Worm (Caenorhabditis elegans) whole organism, late embryonic: ENCODE results near the gene Y25C1A.13.

Experiments used
- C08G9.2 ChIP-seq: sonication (generic microtip); optimal IDR thresholded peaks from 2 replicates; lab custom pipeline; 2016; ENCODE audit warnings: mild to moderate bottlenecking, missing genetic modification characterization, moderate library complexity, missing compliant biosample characterization
- F13H6.1 ChIP-seq: sonication (generic microtip); optimal IDR thresholded peaks from 2 replicates; lab custom pipeline; 2016; ENCODE audit warnings: missing genetic modification characterization, missing compliant biosample characterization
- K09A11.1 ChIP-seq: sonication (generic microtip); optimal IDR thresholded peaks from 2 replicates; lab custom pipeline; 2017; ENCODE audit warnings: antibody characterized with exemption, mild to moderate bottlenecking, missing genetic modification characterization, missing compliant biosample characterization; ENCODE audit not compliant: insufficient read depth
- ahr-1 ChIP-seq: sonication (generic microtip); optimal IDR thresholded peaks from 2 replicates; lab custom pipeline; 2016; ENCODE audit warnings: missing genetic modification characterization, missing compliant biosample characterization
- ama-1 ChIP-seq: fragments of 150-350 bp; optimal IDR thresholded peaks from 2 replicates; lab custom pipeline; 2014
- ceh-18 ChIP-seq: sonication (generic microtip); optimal IDR thresholded peaks from 2 replicates; lab custom pipeline; 2016; ENCODE audit warnings: missing genetic modification characterization, missing compliant biosample characterization
- ceh-19 ChIP-seq: fragments of 200-800 bp; sonication (Bioruptor generic); optimal IDR thresholded peaks from 2 replicates; lab custom pipeline; 2018; ENCODE audit warnings: mild to moderate bottlenecking, missing genetic modification characterization, missing compliant biosample characterization
- ceh-2 ChIP-seq: sonication (generic microtip); optimal IDR thresholded peaks from 2 replicates; lab custom pipeline; 2016; ENCODE audit warnings: missing genotype, missing genetic modification characterization, missing compliant biosample characterization
- ceh-24 ChIP-seq: sonication (generic microtip); optimal IDR thresholded peaks from 2 replicates; lab custom pipeline; 2016; ENCODE audit warnings: mild to moderate bottlenecking, missing genetic modification characterization, missing compliant biosample characterization
- ceh-30 ChIP-seq: fragments of 150-350 bp; optimal IDR thresholded peaks from 2 replicates; lab custom pipeline; 2014; ENCODE audit warnings: missing biosample characterization, missing genetic modification characterization
- ceh-31 ChIP-seq: sonication (generic microtip); optimal IDR thresholded peaks from 2 replicates; lab custom pipeline; 2016; ENCODE audit warnings: missing genetic modification characterization, missing compliant biosample characterization
- ceh-34 ChIP-seq: sonication (generic microtip); optimal IDR thresholded peaks from 2 replicates; lab custom pipeline; 2016; ENCODE audit warnings: mild to moderate bottlenecking, missing genetic modification characterization, missing compliant biosample characterization
- ceh-45 ChIP-seq: fragments of 200-800 bp; sonication (Bioruptor generic); IDR thresholded peaks from 2 replicates; pipeline ENCODE4 v1.3.6; 2022; ENCODE audit warnings: missing genetic modification reagents, missing genetic modification characterization, missing compliant biosample characterization
- ceh-48 ChIP-seq: sonication (generic microtip); optimal IDR thresholded peaks from 2 replicates; lab custom pipeline; 2016; ENCODE audit warnings: missing genetic modification characterization, inconsistent platforms, missing compliant biosample characterization
- ceh-6 ChIP-seq: fragments of 200-800 bp; sonication (Bioruptor generic); optimal IDR thresholded peaks from 2 replicates; lab custom pipeline; 2018; ENCODE audit warnings: mild to moderate bottlenecking, missing genetic modification characterization, missing compliant biosample characterization
- ceh-9 ChIP-seq: sonication (generic microtip); optimal IDR thresholded peaks from 2 replicates; lab custom pipeline; 2016; ENCODE audit warnings: mild to moderate bottlenecking, missing genetic modification characterization, inconsistent platforms, missing compliant biosample characterization
- che-1 ChIP-seq: sonication (generic microtip); optimal IDR thresholded peaks from 2 replicates; lab custom pipeline; 2016; ENCODE audit warnings: mild to moderate bottlenecking, missing genetic modification characterization, missing compliant biosample characterization
- dmd-4 ChIP-seq: sonication (generic microtip); optimal IDR thresholded peaks from 2 replicates; lab custom pipeline; 2016; ENCODE audit warnings: borderline replicate concordance, missing genetic modification characterization, missing compliant biosample characterization
- dve-1 ChIP-seq: sonication (generic microtip); optimal IDR thresholded peaks from 2 replicates; lab custom pipeline; 2017; ENCODE audit warnings: antibody characterized with exemption, mild to moderate bottlenecking, missing genetic modification characterization, missing compliant biosample characterization
- elt-2 ChIP-seq: sonication (generic microtip); optimal IDR thresholded peaks from 2 replicates; lab custom pipeline; 2016; ENCODE audit warnings: missing genetic modification reagents, missing genetic modification characterization, missing compliant biosample characterization
- elt-4 ChIP-seq: sonication (generic microtip); optimal IDR thresholded peaks from 2 replicates; lab custom pipeline; 2016; ENCODE audit warnings: missing genetic modification characterization, missing compliant biosample characterization
- eyg-1 ChIP-seq: sonication (generic microtip); optimal IDR thresholded peaks from 2 replicates; lab custom pipeline; 2016; ENCODE audit warnings: missing genotype, missing genetic modification characterization, missing compliant biosample characterization
- fax-1 ChIP-seq: sonication (generic microtip); optimal IDR thresholded peaks from 2 replicates; lab custom pipeline; 2016; ENCODE audit warnings: missing genotype, missing genetic modification characterization, missing compliant biosample characterization
- fkh-10 ChIP-seq: fragments of 150-350 bp; optimal IDR thresholded peaks from 2 replicates; lab custom pipeline; 2014; ENCODE audit warnings: missing biosample characterization, missing genetic modification reagents, missing genetic modification characterization
- hlh-13 ChIP-seq: fragments of 200-800 bp; sonication (Bioruptor generic); optimal IDR thresholded peaks from 2 replicates; lab custom pipeline; 2018; ENCODE audit warnings: mild to moderate bottlenecking, missing genetic modification characterization, missing compliant biosample characterization
- hlh-30 ChIP-seq: sonication (generic microtip); optimal IDR thresholded peaks from 2 replicates; lab custom pipeline; 2017; ENCODE audit warnings: antibody characterized with exemption, missing genetic modification characterization, missing compliant biosample characterization; ENCODE audit not compliant: insufficient read depth
- hlh-8 ChIP-seq: sonication (generic microtip); optimal IDR thresholded peaks from 2 replicates; lab custom pipeline; 2016; ENCODE audit warnings: missing genotype, missing genetic modification characterization, missing compliant biosample characterization
- lim-6 ChIP-seq: sonication (generic microtip); optimal IDR thresholded peaks from 2 replicates; lab custom pipeline; 2016; ENCODE audit warnings: missing genetic modification characterization, missing compliant biosample characterization
- mec-3 ChIP-seq: sonication (generic microtip); optimal IDR thresholded peaks from 2 replicates; lab custom pipeline; 2016; ENCODE audit warnings: borderline replicate concordance, missing genetic modification characterization, missing compliant biosample characterization
- nfya-1 ChIP-seq: sonication (generic microtip); optimal IDR thresholded peaks from 2 replicates; lab custom pipeline; 2017; ENCODE audit warnings: missing genetic modification characterization, mild to moderate bottlenecking, missing compliant biosample characterization, antibody characterized with exemption, moderate library complexity
- nhr-11 ChIP-seq: fragments of 150-350 bp; optimal IDR thresholded peaks from 2 replicates; lab custom pipeline; 2014; ENCODE audit warnings: missing biosample characterization, missing genetic modification characterization
- pat-9 ChIP-seq: fragments of 200-800 bp; sonication (Bioruptor generic); optimal IDR thresholded peaks from 2 replicates; lab custom pipeline; 2018; ENCODE audit warnings: mild to moderate bottlenecking, missing genetic modification characterization, moderate library complexity, missing compliant biosample characterization
- pax-1 ChIP-seq: fragments of 150-350 bp; optimal IDR thresholded peaks from 2 replicates; lab custom pipeline; 2014; ENCODE audit warnings: missing biosample characterization, missing genetic modification characterization
- pha-2 ChIP-seq: sonication (generic microtip); optimal IDR thresholded peaks from 2 replicates; lab custom pipeline; 2017; ENCODE audit warnings: mild to moderate bottlenecking, missing genetic modification characterization, missing compliant biosample characterization
- pqm-1 ChIP-seq: sonication (generic microtip); optimal IDR thresholded peaks from 2 replicates; lab custom pipeline; 2016; ENCODE audit warnings: missing genetic modification characterization, missing compliant biosample characterization
- ref-2 ChIP-seq: sonication (generic microtip); optimal IDR thresholded peaks from 2 replicates; lab custom pipeline; 2016; ENCODE audit warnings: missing genetic modification characterization, missing compliant biosample characterization
- sdc-2 ChIP-seq: sonication (generic microtip); optimal IDR thresholded peaks from 2 replicates; lab custom pipeline; 2016; ENCODE audit warnings: missing genotype, missing genetic modification characterization, missing compliant biosample characterization
- sox-2 ChIP-seq: fragments of 200-800 bp; sonication (Bioruptor generic); IDR thresholded peaks from 2 replicates; pipeline ENCODE4 v1.3.6; 2022; ENCODE audit warnings: missing genetic modification reagents, missing genetic modification characterization, missing compliant biosample characterization
- sox-4 ChIP-seq: sonication (generic microtip); optimal IDR thresholded peaks from 2 replicates; lab custom pipeline; 2017; ENCODE audit warnings: mild to moderate bottlenecking, missing genetic modification characterization, inconsistent platforms, missing compliant biosample characterization
- syd-9 ChIP-seq: sonication (generic microtip); optimal IDR thresholded peaks from 2 replicates; lab custom pipeline; 2016; ENCODE audit warnings: mild to moderate bottlenecking, missing genetic modification characterization, moderate library complexity, missing compliant biosample characterization
- unc-3 ChIP-seq, 2 experiments: fragments of 200-800 bp in 1 of 2; sonication (Bioruptor generic) in 1 of 2; sonication (generic microtip) in 1 of 2; conservative IDR thresholded peaks in 1 of 2; optimal IDR thresholded peaks in 1 of 2; 2 replicates each; pipeline versions ENCODE4 v1.3.6 to Lab custom; 2016 to 2022; ENCODE audit warnings: missing compliant biosample characterization in 2 of 2, missing genetic modification characterization in 2 of 2, missing genetic modification reagents in 1 of 2
- unc-42 ChIP-seq: sonication (generic microtip); optimal IDR thresholded peaks from 2 replicates; lab custom pipeline; 2016; ENCODE audit warnings: missing genotype, missing genetic modification characterization, missing compliant biosample characterization
- unc-55 ChIP-seq: sonication (generic microtip); optimal IDR thresholded peaks from 2 replicates; lab custom pipeline; 2017; ENCODE audit warnings: missing biosample characterization, missing genetic modification reagents, missing genetic modification characterization
- unc-86 ChIP-seq: sonication (generic microtip); optimal IDR thresholded peaks from 2 replicates; lab custom pipeline; 2016; ENCODE audit warnings: missing genetic modification characterization, missing compliant biosample characterization

Gene Y25C1A.13

ce11 chrII:3076915-3077314 lies 34.1 kb downstream of the Y25C1A.13 start, which contains the start of gene Y25C1A.8 (continued):
- TF ChIP-seq dve-1 (tag; lab: Kevin White, UChicago) (no peak), pha-2 (tag; lab: Kevin White, UChicago) (peak; percentile 26), hlh-30 (tag; lab: Kevin White, UChicago) (peak; percentile 82), K09A11.1 (tag; lab: Kevin White, UChicago) (no peak), lim-6 (tag; lab: Kevin White, UChicago) (no peak), elt-2 (peak; percentile 69), che-1 (peak; percentile 15), dmd-4 (tag; lab: Kevin White, UChicago) (no peak), ceh-48 (no peak), fkh-10 (GFP tag; lab: Kevin White, UChicago) (no peak), unc-55 (GFP tag; lab: Kevin White, UChicago) (peak; percentile 71), ceh-2 (peak; percentile 34), sdc-2 (tag; lab: Kevin White, UChicago) (no peak), ama-1 (no peak), nhr-11 (tag; lab: Kevin White, UChicago) (no peak), ceh-18 (tag; lab: Kevin White, UChicago) (peak; percentile 49), nfya-1 (tag; lab: Kevin White, UChicago) (peak; percentile 94), hlh-13 (no peak), pqm-1 (no peak), ceh-19 (GFP tag; lab: Kevin White, UChicago) (peak; percentile 42), sox-2 (no peak), sox-4 (tag; lab: Kevin White, UChicago) (peak; percentile 53), unc-3 (GFP tag; conservative IDR thresholded peaks at IDR 0.05; lab: Robert Waterston, UW) (peak; percentile 52; the same call in 1 of the 2 replicates), unc-3 (tag; optimal IDR thresholded peaks at IDR 0.05; lab: Kevin White, UChicago) (peak; percentile 38), ceh-24 (tag; lab: Kevin White, UChicago) (no peak), ceh-31 (tag; lab: Kevin White, UChicago) (peak; percentile 79), unc-42 (peak; percentile 80), ahr-1 (tag; lab: Kevin White, UChicago) (no peak), eyg-1 (tag; lab: Kevin White, UChicago) (no peak), ceh-34 (tag; lab: Kevin White, UChicago) (peak; percentile 93), pat-9 (no peak), elt-4 (no peak), ref-2 (tag; lab: Kevin White, UChicago) (no peak), ceh-6 (GFP tag; lab: Kevin White, UChicago) (peak; percentile 38), fax-1 (no peak), F13H6.1 (tag; lab: Kevin White, UChicago) (no peak), unc-86 (tag; lab: Kevin White, UChicago) (peak; percentile 15), ceh-30 (tag; lab: Kevin White, UChicago) (no peak), syd-9 (tag; lab: Kevin White, UChicago) (no peak), C08G9.2 (tag; lab: Kevin White, UChicago) (peak; percentile 35), hlh-8 (no peak)

DNA sequence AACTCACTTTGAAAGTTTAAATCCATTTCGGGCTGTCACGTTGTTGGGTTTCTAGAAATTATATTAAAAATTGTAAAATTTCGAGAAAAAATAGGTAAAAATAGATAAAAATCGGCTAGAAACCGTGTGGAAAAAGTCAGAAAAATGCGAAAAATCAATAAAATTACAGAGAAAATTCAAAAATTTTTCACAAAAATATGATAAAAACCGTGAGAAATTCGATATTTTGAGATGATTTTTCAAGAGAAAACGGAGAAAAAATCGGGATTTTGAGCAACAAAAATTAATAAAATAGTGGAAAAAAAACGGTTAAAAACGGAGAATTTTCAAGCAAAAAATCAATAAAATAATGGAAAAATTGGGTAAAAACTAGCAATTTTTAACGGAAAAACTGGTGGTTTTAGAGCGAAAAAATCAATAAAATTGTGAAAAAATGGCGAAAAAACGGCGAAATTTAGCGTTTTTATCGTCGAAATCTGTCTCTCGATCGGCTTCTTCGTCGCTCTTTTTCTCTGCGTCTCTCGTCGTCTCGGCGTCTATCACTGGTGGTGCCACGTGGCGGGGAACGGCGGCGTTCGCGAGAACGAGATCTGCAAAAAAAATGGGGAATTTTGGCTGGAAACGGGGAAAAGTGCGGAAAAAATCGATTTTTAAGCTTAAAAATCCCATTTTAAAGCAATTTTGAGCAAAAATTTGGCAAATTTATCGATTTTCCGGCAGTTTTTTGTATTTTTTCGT lies 39.9 kb downstream of the Y25C1A.13 start, which contains the start of gene Y25C1A.7:
TSS of gene Y25C1A.7 (minus strand) at position 51 of the 738 bp plus-strand sequence.
- no peak for TF ChIP-seq mec-3 (tag; lab: Kevin White, UChicago)
- no peak for TF ChIP-seq ceh-45
- TF ChIP-seq pax-1: no peak
- TF ChIP-seq ceh-9 (tag; lab: Kevin White, UChicago): no peak
- TF ChIP-seq, all 69 proteins: peak for 0
